Worm (Caenorhabditis elegans): ENCODE results near the gene F42A8.1.

The F42A8.1 gene

ce11 chrII:9345116-9345515 lies 1.3 kb downstream of the F42A8.1 start:
- TF ChIP-seq ceh-39 (tag; optimal IDR thresholded peaks at IDR 0.05) = no peak
- no peak for TF ChIP-seq mab-5 (tag; optimal IDR thresholded peaks at IDR 0.05)

DNA sequence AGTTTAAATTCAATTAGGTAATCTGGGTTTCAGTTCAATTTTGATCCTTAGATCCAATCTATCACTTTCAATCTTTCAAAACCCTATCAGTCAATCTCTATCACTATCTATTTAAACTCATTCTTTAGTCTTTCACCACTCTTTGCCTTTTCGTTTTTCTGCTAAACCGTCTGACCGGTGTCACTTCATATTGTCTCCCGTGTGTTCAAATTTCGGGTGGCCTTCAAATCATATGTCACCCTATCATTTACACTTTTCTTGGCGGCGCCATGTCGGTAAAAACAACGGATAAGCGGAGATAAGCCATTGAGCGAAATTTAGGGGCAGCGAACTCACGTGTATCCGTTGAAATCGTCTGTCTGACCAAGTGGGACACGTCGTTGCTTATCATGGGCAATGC lies 2.4 kb downstream of the F42A8.1 start:
- TF ChIP-seq nhr-2 (tag; optimal IDR thresholded peaks at IDR 0.05) (no peak), elt-3 (tag; optimal IDR thresholded peaks at IDR 0.05) (peak; percentile 20)

DNA sequence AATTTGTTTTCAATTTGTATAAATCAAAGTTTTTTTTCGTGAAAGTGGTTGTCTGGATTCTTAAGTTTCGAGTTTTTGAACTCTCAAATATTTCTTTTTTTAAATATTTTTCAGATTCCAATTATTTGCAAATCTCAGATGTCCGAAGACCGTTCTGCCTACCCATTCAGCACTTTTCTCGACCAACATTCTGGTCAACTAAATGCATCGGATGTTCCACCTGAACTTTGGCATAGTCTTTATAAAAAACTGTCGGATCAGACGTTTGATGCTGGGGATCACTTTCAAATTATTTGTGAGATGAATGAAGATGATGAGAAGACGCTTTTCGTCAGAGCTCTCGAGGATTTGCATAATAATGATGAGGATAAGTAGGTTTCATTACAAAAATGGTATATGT lies 7.5 kb downstream of the F42A8.1 start, which contains the start of gene ttll-12:
Gene ttll-12 (plus strand): TSS at position 139 of the 400 bp plus-strand sequence.
- TF ChIP-seq ztf-11 (tag; optimal IDR thresholded peaks at IDR 0.05) = no peak
- TF ChIP-seq nhr-2 (tag; optimal IDR thresholded peaks at IDR 0.05) = no peak
- no peak for TF ChIP-seq ceh-39 (tag; optimal IDR thresholded peaks at IDR 0.05)
- no peak for TF ChIP-seq sem-2 (GFP tag; optimal IDR thresholded peaks at IDR 0.05)
- TF ChIP-seq unc-120 (tag; optimal IDR thresholded peaks at IDR 0.05; ENCODE audit: poor library complexity, severe bottlenecking) = no peak
- no peak for TF ChIP-seq cnd-1 (tag; optimal IDR thresholded peaks at IDR 0.05)
- no peak for TF ChIP-seq pha-4 (tag; optimal IDR thresholded peaks at IDR 0.05)
- no peak for TF ChIP-seq lsy-2 (tag; optimal IDR thresholded peaks at IDR 0.05)
- TF ChIP-seq nhr-12 (tag; optimal IDR thresholded peaks at IDR 0.05) = no peak
- no peak for TF ChIP-seq mep-1 (tag; optimal IDR thresholded peaks at IDR 0.05)
- no peak for TF ChIP-seq snpc-4 (tag; optimal IDR thresholded peaks at IDR 0.05)
- no peak for TF ChIP-seq flh-1 (GFP tag; optimal IDR thresholded peaks at IDR 0.05)
- no peak for TF ChIP-seq elt-3 (tag; optimal IDR thresholded peaks at IDR 0.05)
- TF ChIP-seq lin-13 (tag; optimal IDR thresholded peaks at IDR 0.05) = no peak
- TF ChIP-seq elt-1 (tag; optimal IDR thresholded peaks at IDR 0.05; ENCODE audit: borderline replicate concordance, insufficient read depth) = no peak
- TF ChIP-seq bed-3 (GFP tag; optimal IDR thresholded peaks at IDR 0.05) = no peak
- no peak for TF ChIP-seq nhr-76 (tag; optimal IDR thresholded peaks at IDR 0.05)

DNA sequence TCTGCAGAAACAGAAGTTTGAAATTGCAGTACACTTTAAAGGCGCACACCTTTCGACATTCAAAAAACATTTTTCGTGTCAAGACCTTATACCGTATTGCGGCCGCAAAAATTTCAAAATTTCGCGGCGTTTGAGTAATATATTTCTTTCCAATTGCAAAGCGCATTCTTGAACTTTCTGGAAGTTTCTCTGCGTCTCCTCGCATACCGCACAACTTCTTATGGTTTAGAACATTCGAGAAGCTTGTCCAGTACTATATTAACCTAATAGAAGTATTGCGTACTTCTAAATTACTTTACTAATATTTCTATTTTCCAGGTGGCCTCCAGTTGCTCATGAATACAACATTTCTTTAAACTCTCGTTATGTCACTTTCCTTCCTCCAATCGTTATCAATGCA lies 9.7 kb downstream of the F42A8.1 start:
- TF ChIP-seq ceh-83 (GFP tag; optimal IDR thresholded peaks at IDR 0.05) = no peak
- no peak for TF ChIP-seq unc-39 (tag; optimal IDR thresholded peaks at IDR 0.05)
- TF ChIP-seq snpc-4 (tag; optimal IDR thresholded peaks at IDR 0.05) = no peak
- TF ChIP-seq elt-3 (tag; optimal IDR thresholded peaks at IDR 0.05) = no peak
- no peak for TF ChIP-seq drap-1 (GFP tag; optimal IDR thresholded peaks at IDR 0.05)
- no peak for TF ChIP-seq unc-120 (tag; optimal IDR thresholded peaks at IDR 0.05; ENCODE audit: poor library complexity, severe bottlenecking)
- no peak for TF ChIP-seq sptf-1 (tag; optimal IDR thresholded peaks at IDR 0.05)
- TF ChIP-seq lsy-2 (tag; optimal IDR thresholded peaks at IDR 0.05) = no peak
- no peak for TF ChIP-seq ces-1 (GFP tag; optimal IDR thresholded peaks at IDR 0.05)
- no peak for TF ChIP-seq flh-1 (GFP tag; optimal IDR thresholded peaks at IDR 0.05)
- TF ChIP-seq M03D4.4 (tag; optimal IDR thresholded peaks at IDR 0.05) = no peak
- TF ChIP-seq mls-2 (tag; optimal IDR thresholded peaks at IDR 0.05) = no peak
- no peak for TF ChIP-seq unc-62 (GFP tag; optimal IDR thresholded peaks at IDR 0.05)
- TF ChIP-seq mep-1 (tag; optimal IDR thresholded peaks at IDR 0.05) = no peak
- TF ChIP-seq nhr-76 (tag; optimal IDR thresholded peaks at IDR 0.05) = no peak
- no peak for TF ChIP-seq ham-2 (GFP tag; optimal IDR thresholded peaks at IDR 0.05)
- TF ChIP-seq elt-1 (tag; optimal IDR thresholded peaks at IDR 0.05; ENCODE audit: borderline replicate concordance, insufficient read depth) = no peak

ce11 chrII:9333714-9334113 lies 12.7 kb downstream of the F42A8.1 start, which contains the start of gene scp-1:
TSS of gene scp-1 (plus strand) at chrII:9334014.
- no peak for TF ChIP-seq snpc-4 (tag; optimal IDR thresholded peaks at IDR 0.05)
- no peak for TF ChIP-seq blmp-1 (tag; optimal IDR thresholded peaks at IDR 0.05)
- no peak for TF ChIP-seq ceh-43 (GFP tag; optimal IDR thresholded peaks at IDR 0.05)
- TF ChIP-seq lin-13 (tag; optimal IDR thresholded peaks at IDR 0.05) = no peak
- TF ChIP-seq cnd-1 (tag; optimal IDR thresholded peaks at IDR 0.05) = no peak
- TF ChIP-seq drap-1 (GFP tag; optimal IDR thresholded peaks at IDR 0.05) = no peak
- TF ChIP-seq nhr-12 (tag; optimal IDR thresholded peaks at IDR 0.05) = no peak
- TF ChIP-seq mls-2 (tag; optimal IDR thresholded peaks at IDR 0.05) = no peak

DNA sequence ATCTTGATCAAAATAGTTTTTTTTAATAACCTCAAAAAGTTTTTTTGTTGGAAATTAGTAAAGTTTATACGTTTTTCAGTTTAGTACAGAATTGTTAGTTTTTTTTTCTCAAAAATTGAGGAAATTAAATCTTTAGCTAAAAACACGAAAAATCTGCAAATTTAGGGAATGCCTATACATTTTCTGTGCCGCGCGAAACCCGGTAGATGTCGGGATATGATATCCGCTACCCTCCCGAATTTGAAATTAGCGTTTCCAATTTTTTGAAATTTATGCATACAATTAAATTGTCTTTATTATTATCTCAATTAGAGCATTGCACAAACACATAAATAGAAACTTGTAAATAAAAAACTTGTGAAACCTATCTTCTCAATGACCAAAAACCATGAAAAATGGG lies 13.4 kb downstream of the F42A8.1 start:
- TF ChIP-seq zip-8 (tag; optimal IDR thresholded peaks at IDR 0.05) (no peak), pha-4 (tag; optimal IDR thresholded peaks at IDR 0.05) (no peak), ceh-83 (GFP tag; optimal IDR thresholded peaks at IDR 0.05) (no peak), nhr-28 (tag; optimal IDR thresholded peaks at IDR 0.05) (no peak), M03D4.4 (tag; optimal IDR thresholded peaks at IDR 0.05) (no peak), nhr-2 (tag; optimal IDR thresholded peaks at IDR 0.05) (no peak), lsy-2 (tag; optimal IDR thresholded peaks at IDR 0.05) (no peak), mls-2 (tag; optimal IDR thresholded peaks at IDR 0.05) (no peak), sptf-1 (tag; optimal IDR thresholded peaks at IDR 0.05) (no peak), lin-13 (tag; optimal IDR thresholded peaks at IDR 0.05) (no peak), flh-1 (GFP tag; optimal IDR thresholded peaks at IDR 0.05) (no peak), unc-39 (tag; optimal IDR thresholded peaks at IDR 0.05) (no peak), hlh-1 (tag; optimal IDR thresholded peaks at IDR 0.05) (no peak), nhr-12 (tag; optimal IDR thresholded peaks at IDR 0.05) (no peak), ztf-11 (tag; optimal IDR thresholded peaks at IDR 0.05) (no peak), bed-3 (GFP tag; optimal IDR thresholded peaks at IDR 0.05) (no peak), cnd-1 (tag; optimal IDR thresholded peaks at IDR 0.05) (no peak), ces-1 (GFP tag; optimal IDR thresholded peaks at IDR 0.05) (no peak), blmp-1 (tag; optimal IDR thresholded peaks at IDR 0.05) (no peak)
